Fruit fly (Drosophila melanogaster) whole organism, embryonic: Measurements from ENCODE around the gene CG42685.

Experiments used
- Adf1 ChIP-seq: fragments of 200-800 bp; sonication (Bioruptor generic); IDR thresholded peaks from 2 replicates; pipeline ENCODE4 v1.3.6; 2022; ENCODE audit warnings: missing biosample characterization, missing genetic modification characterization
- Aef1 ChIP-seq: fragments of 200-800 bp; sonication (Bioruptor generic); IDR thresholded peaks from 3 replicates; pipeline ENCODE4 v1.3.6; 2022; ENCODE audit warnings: missing biosample characterization, missing genetic modification characterization
- Asciz ChIP-seq: fragments of 200-800 bp; sonication (Bioruptor generic); optimal IDR thresholded peaks from 2 replicates; lab custom pipeline; 2017; ENCODE audit warnings: missing biosample characterization, mild to moderate bottlenecking, missing genetic modification characterization, missing genetic modification reagents
- Awh ChIP-seq: fragments of 200-800 bp; sonication (Bioruptor generic); IDR thresholded peaks from 2 replicates; pipeline ENCODE4, ENCODE4 v1.3.6; 2022; ENCODE audit warnings: missing biosample characterization, missing genetic modification characterization
- B-H1 ChIP-seq: fragments of 200-800 bp; sonication (Bioruptor generic); IDR thresholded peaks from 3 replicates; pipeline ENCODE4 v1.3.6; 2022; ENCODE audit warnings: missing biosample characterization, missing genetic modification characterization
- B-H2 ChIP-seq: fragments of 200-800 bp; sonication (Bioruptor generic); optimal IDR thresholded peaks from 2 replicates; lab custom pipeline; 2018; ENCODE audit warnings: missing biosample characterization, mild to moderate bottlenecking, missing genetic modification characterization
- Bgb ChIP-seq: fragments of 200-800 bp; sonication (Bioruptor generic); IDR thresholded peaks from 2 replicates; pipeline ENCODE4 v1.3.6; 2022; ENCODE audit warnings: missing biosample characterization, missing genetic modification characterization; ENCODE audit not compliant: partially characterized antibody
- CG10366 ChIP-seq: fragments of 200-800 bp; sonication (Bioruptor generic); IDR thresholded peaks from 2 replicates; pipeline ENCODE4 v1.3.6; 2022; ENCODE audit warnings: missing biosample characterization, missing genetic modification characterization
- CG11723 ChIP-seq: fragments of 200-800 bp; sonication (Bioruptor generic); optimal IDR thresholded peaks from 2 replicates; lab custom pipeline; 2017; ENCODE audit warnings: missing biosample characterization, mild to moderate bottlenecking, missing genetic modification characterization
- CG12391 ChIP-seq: fragments of 200-800 bp; sonication (Bioruptor generic); optimal IDR thresholded peaks from 3 replicates; lab custom pipeline; 2018; ENCODE audit warnings: missing biosample characterization, mild to moderate bottlenecking, missing genetic modification characterization, moderate library complexity
- CG15011 ChIP-seq: fragments of 200-800 bp; sonication (Bioruptor generic); optimal IDR thresholded peaks from 3 replicates; lab custom pipeline; 2018; ENCODE audit warnings: missing biosample characterization, mild to moderate bottlenecking, missing genetic modification characterization
- CG1602 ChIP-seq: fragments of 200-800 bp; sonication (Bioruptor generic); optimal IDR thresholded peaks from 3 replicates; lab custom pipeline; 2016; ENCODE audit warnings: missing biosample characterization, missing genetic modification characterization
- CG1647 ChIP-seq: fragments of 200-800 bp; sonication (Bioruptor generic); optimal IDR thresholded peaks from 3 replicates; lab custom pipeline; 2016; ENCODE audit warnings: missing biosample characterization, missing genetic modification characterization
- CG16813 ChIP-seq: fragments of 200-800 bp; sonication (Bioruptor generic); IDR thresholded peaks from 3 replicates; pipeline ENCODE4 v1.3.6; 2022; ENCODE audit warnings: missing biosample characterization, missing genetic modification characterization; ENCODE audit not compliant: partially characterized antibody
- CG16815 ChIP-seq: fragments of 200-800 bp; sonication (Bioruptor generic); optimal IDR thresholded peaks from 3 replicates; lab custom pipeline; 2017; ENCODE audit warnings: missing biosample characterization, mild to moderate bottlenecking, missing genetic modification characterization
- CG17612 ChIP-seq: fragments of 200-800 bp; sonication (Bioruptor generic); IDR thresholded peaks from 2 replicates; pipeline ENCODE4 v1.3.6; 2022; ENCODE audit warnings: missing biosample characterization, missing genetic modification characterization
- CG17802 ChIP-seq: fragments of 200-800 bp; sonication (Bioruptor generic); optimal IDR thresholded peaks from 2 replicates; lab custom pipeline; 2018; ENCODE audit warnings: missing biosample characterization, mild to moderate bottlenecking, missing genetic modification characterization, moderate library complexity
- CG3726 ChIP-seq: fragments of 200-800 bp; sonication (Bioruptor generic); IDR thresholded peaks from 3 replicates; pipeline ENCODE4, ENCODE4 v1.3.6; 2022; ENCODE audit warnings: missing biosample characterization, missing genetic modification characterization
- CG4360 ChIP-seq: fragments of 200-800 bp; sonication (Bioruptor generic); IDR thresholded peaks from 2 replicates; pipeline ENCODE4 v1.3.6; 2022; ENCODE audit warnings: missing biosample characterization, missing genetic modification characterization
- CG7372 ChIP-seq: fragments of 200-800 bp; sonication (Bioruptor generic); IDR thresholded peaks from 2 replicates; pipeline ENCODE4 v1.3.6; 2022; ENCODE audit warnings: missing biosample characterization, missing genetic modification characterization
- CG7839 ChIP-seq: fragments of 200-800 bp; sonication (Bioruptor generic); optimal IDR thresholded peaks from 3 replicates; lab custom pipeline; 2018; ENCODE audit warnings: missing biosample characterization, mild to moderate bottlenecking, missing genetic modification characterization, moderate library complexity
- CG8944 ChIP-seq: fragments of 200-800 bp; sonication (Bioruptor generic); optimal IDR thresholded peaks from 3 replicates; lab custom pipeline; 2016; ENCODE audit warnings: missing biosample characterization, missing genetic modification characterization
- CG9932 ChIP-seq: fragments of 200-800 bp; sonication (Bioruptor generic); IDR thresholded peaks from 2 replicates; pipeline ENCODE4 v1.3.6; 2022; ENCODE audit warnings: missing biosample characterization, missing genetic modification characterization
- Camta ChIP-seq: fragments of 200-800 bp; sonication (Bioruptor generic); optimal IDR thresholded peaks from 2 replicates; lab custom pipeline; 2016; ENCODE audit warnings: missing biosample characterization, missing genetic modification characterization
- Chrac-16 ChIP-seq: fragments of 200-800 bp; sonication (Bioruptor generic); optimal IDR thresholded peaks from 3 replicates; lab custom pipeline; 2016; ENCODE audit warnings: missing biosample characterization, missing genetic modification characterization
- CoRest ChIP-seq: fragments of 200-800 bp; sonication (Bioruptor generic); optimal IDR thresholded peaks from 3 replicates; lab custom pipeline; 2018; ENCODE audit warnings: missing biosample characterization, mild to moderate bottlenecking, missing genetic modification characterization, moderate library complexity
- Dbx ChIP-seq: fragments of 200-800 bp; sonication (Bioruptor generic); IDR thresholded peaks from 3 replicates; pipeline ENCODE4 v1.3.6; 2022; ENCODE audit warnings: missing biosample characterization, missing genetic modification characterization
- Dref ChIP-seq: fragments of 200-800 bp; sonication (Bioruptor generic); IDR thresholded peaks from 2 replicates; pipeline ENCODE4 v1.3.6; 2022; ENCODE audit warnings: missing biosample characterization, missing genetic modification characterization
- Drgx ChIP-seq: fragments of 200-800 bp; sonication (Bioruptor generic); IDR thresholded peaks from 2 replicates; pipeline ENCODE4 v1.3.6; 2022; ENCODE audit warnings: missing biosample characterization, missing genetic modification characterization
- ERR ChIP-seq: fragments of 200-800 bp; sonication (Bioruptor generic); optimal IDR thresholded peaks from 2 replicates; lab custom pipeline; 2016; ENCODE audit warnings: missing biosample characterization, missing genetic modification characterization
- Elba2 ChIP-seq: fragments of 200-800 bp; sonication (Bioruptor generic); optimal IDR thresholded peaks from 3 replicates; lab custom pipeline; 2016; ENCODE audit warnings: missing biosample characterization, missing genetic modification characterization
- HLH4C ChIP-seq: fragments of 200-800 bp; sonication (Bioruptor generic); IDR thresholded peaks from 3 replicates; pipeline ENCODE4 v1.3.6; 2022; ENCODE audit warnings: missing biosample characterization, missing genetic modification characterization; ENCODE audit not compliant: partially characterized antibody
- Hand ChIP-seq: fragments of 200-800 bp; sonication (Bioruptor generic); optimal IDR thresholded peaks from 2 replicates; lab custom pipeline; 2017; ENCODE audit warnings: mild to moderate bottlenecking, missing biosample characterization, missing genetic modification reagents, missing genetic modification characterization
- Hmx ChIP-seq: fragments of 200-800 bp; sonication (Bioruptor generic); optimal IDR thresholded peaks from 2 replicates; lab custom pipeline; 2016; ENCODE audit warnings: missing biosample characterization, missing genetic modification characterization
- Hr3 ChIP-seq: fragments of 200-800 bp; sonication (Bioruptor generic); optimal IDR thresholded peaks from 3 replicates; lab custom pipeline; 2016; ENCODE audit warnings: missing biosample characterization, missing genetic modification characterization
- Scr ChIP-seq: fragments of 200-800 bp; sonication (Bioruptor generic); IDR thresholded peaks from 2 replicates; pipeline ENCODE4 v1.3.6; 2022; ENCODE audit warnings: missing biosample characterization, missing genetic modification characterization; ENCODE audit not compliant: partially characterized antibody
- Sry-δ ChIP-seq: fragments of 200-800 bp; sonication (Bioruptor generic); optimal IDR thresholded peaks from 2 replicates; lab custom pipeline; 2016; ENCODE audit warnings: missing biosample characterization, missing genetic modification characterization
- Xbp1 ChIP-seq: fragments of 200-800 bp; sonication (Bioruptor generic); optimal IDR thresholded peaks from 3 replicates; lab custom pipeline; 2016; ENCODE audit warnings: missing biosample characterization, mild to moderate bottlenecking, missing genetic modification characterization
- abd-A ChIP-seq: fragments of 200-800 bp; sonication (Bioruptor generic); optimal IDR thresholded peaks from 3 replicates; lab custom pipeline; 2019; ENCODE audit warnings: missing biosample characterization, mild to moderate bottlenecking, missing genetic modification characterization, moderate library complexity
- bcd ChIP-seq: fragments of 200-800 bp; sonication (Bioruptor generic); optimal IDR thresholded peaks from 2 replicates; lab custom pipeline; 2017; ENCODE audit warnings: missing biosample characterization, mild to moderate bottlenecking, missing genetic modification characterization
- danr ChIP-seq: fragments of 200-800 bp; sonication (Bioruptor generic); IDR thresholded peaks from 2 replicates; pipeline ENCODE4 v1.3.6; 2022; ENCODE audit warnings: missing biosample characterization, missing genetic modification characterization
- esg ChIP-seq: fragments of 200-800 bp; sonication (Bioruptor generic); conservative IDR thresholded peaks from 2 replicates; pipeline ENCODE4 v1.3.6; 2022; ENCODE audit warnings: missing biosample characterization, missing genetic modification characterization
- fd3F ChIP-seq: fragments of 200-800 bp; sonication (Bioruptor generic); optimal IDR thresholded peaks from 2 replicates; lab custom pipeline; 2018; ENCODE audit warnings: missing biosample characterization, mild to moderate bottlenecking, missing genetic modification characterization, moderate library complexity
- ftz-f1 ChIP-seq: fragments of 200-800 bp; sonication (Bioruptor generic); optimal IDR thresholded peaks from 2 replicates; lab custom pipeline; 2016; ENCODE audit warnings: missing biosample characterization, missing genetic modification characterization
- grau ChIP-seq: fragments of 200-800 bp; optimal IDR thresholded peaks from 3 replicates; lab custom pipeline; 2019; ENCODE audit warnings: missing biosample characterization, mild to moderate bottlenecking, missing genetic modification characterization, moderate library complexity
- insv ChIP-seq, 2 experiments: fragments of 200-800 bp; sonication (Bioruptor generic); optimal IDR thresholded peaks; 3 replicates each; lab custom pipeline; 2016 to 2018; ENCODE audit warnings: missing biosample characterization in 2 of 2, missing genetic modification characterization in 2 of 2
- sens ChIP-seq: fragments of 200-800 bp; sonication (Bioruptor generic); peaks from one replicate; lab custom pipeline; 2016; ENCODE audit warnings: missing biosample characterization, missing genetic modification characterization
- so ChIP-seq: fragments of 200-800 bp; sonication (Bioruptor generic); IDR thresholded peaks from 3 replicates; pipeline ENCODE4 v1.3.6; 2022; ENCODE audit warnings: missing biosample characterization, missing genetic modification characterization
- trem ChIP-seq: fragments of 200-800 bp; optimal IDR thresholded peaks from 3 replicates; lab custom pipeline; 2019; ENCODE audit warnings: missing biosample characterization, mild to moderate bottlenecking, missing genetic modification characterization, moderate library complexity
- twi ChIP-seq: fragments of 200-800 bp; optimal IDR thresholded peaks from 2 replicates; lab custom pipeline; 2019; ENCODE audit warnings: missing biosample characterization, mild to moderate bottlenecking, missing genetic modification characterization, moderate library complexity

Gene CG42685

dm6 chr2L:14685637-14686232 lies 44.2 kb downstream of the CG42685 start (continued):
- TF ChIP-seq CG7839 (tag; lab: Kevin White, UChicago) (peak; percentile 60), Elba2 (no peak), Adf1 (GFP tag; lab: Robert Waterston, UW) (peak; percentile 71), so (GFP tag; lab: Robert Waterston, UW) (peak; percentile 86; the same call in 2 of the 3 replicates), CG16815 (GFP tag; lab: Kevin White, UChicago) (peak; percentile 11), twi (tag; lab: Kevin White, UChicago) (peak; percentile 49), Dref (GFP tag; lab: Robert Waterston, UW) (no peak), sens (peak; percentile 98), Bgb (no peak), Dbx (GFP tag; lab: Robert Waterston, UW) (peak; percentile 93), CG4360 (GFP tag; lab: Robert Waterston, UW) (peak; percentile 46; the same call in 1 of the 2 replicates), CG15011 (GFP tag; lab: Kevin White, UChicago) (peak; percentile 89), CG1647 (GFP tag; lab: Kevin White, UChicago) (peak; percentile 93), danr (GFP tag; lab: Robert Waterston, UW) (peak; percentile 72), Xbp1 (GFP tag; lab: Kevin White, UChicago) (peak; percentile 46), CoRest (peak; percentile 72), abd-A (peak; percentile 28), esg (no peak), Hmx (no peak), Aef1 (GFP tag; lab: Robert Waterston, UW) (no peak), Camta (GFP tag; lab: Kevin White, UChicago) (peak; percentile 89), CG8944 (GFP tag; lab: Kevin White, UChicago) (peak; percentile 85), ftz-f1 (peak; percentile 6), B-H2 (GFP tag; lab: Kevin White, UChicago) (peak; percentile 74), Hr3 (GFP tag; lab: Kevin White, UChicago) (peak; percentile 65), CG1602 (peak; percentile 61), fd3F (GFP tag; lab: Kevin White, UChicago) (peak; percentile 81), Scr (no peak), ERR (GFP tag; lab: Kevin White, UChicago) (peak; percentile 93), CG9932 (GFP tag; lab: Robert Waterston, UW) (peak; percentile 83), HLH4C (no peak), Asciz (GFP tag; lab: Kevin White, UChicago) (peak; percentile 97), bcd (GFP tag; lab: Kevin White, UChicago) (peak; percentile 87), grau (peak; percentile 64), Drgx (no peak), CG12391 (tag; lab: Kevin White, UChicago) (peak; percentile 70), Sry-δ (GFP tag; lab: Kevin White, UChicago) (peak; percentile 59), CG7372 (GFP tag; lab: Robert Waterston, UW) (0 out of 2 replicates have a peak, but pooled peaks have one; percentile 6), Awh (peak; percentile 95), CG3726 (GFP tag; lab: Robert Waterston, UW) (peak; percentile 17; the same call in 1 of the 3 replicates), trem (tag; lab: Kevin White, UChicago) (peak; percentile 55), CG11723 (GFP tag; lab: Kevin White, UChicago) (peak; percentile 86), CG10366 (GFP tag; lab: Robert Waterston, UW) (peak; percentile 42; the same call in 1 of the 2 replicates), Hand (GFP tag; lab: Kevin White, UChicago) (peak; percentile 75), B-H1 (peak; percentile 59; the same call in 1 of the 3 replicates), CG17802 (tag; lab: Kevin White, UChicago) (peak; percentile 32), insv (GFP tag; optimal IDR thresholded peaks at IDR 0.05; lab: Kevin White, UChicago) (peak in 1 of 2 experiments; percentile 70), CG17612 (GFP tag; lab: Robert Waterston, UW) (peak; percentile 73), Chrac-16 (GFP tag; lab: Kevin White, UChicago) (no peak), CG16813 (GFP tag; lab: Robert Waterston, UW) (no peak)
